Fruit fly (Drosophila melanogaster) whole organism, embryonic: ENCODE results near the gene Dif.
A peak's percentile ranks its signal among the peaks of the same experiment; 100 is the strongest.

Experiments
- Aef1 ChIP-seq: fragments of 200-800 bp; sonication (Bioruptor generic); IDR thresholded peaks from 3 replicates; pipeline ENCODE4 v1.3.6; 2022; ENCODE audit warnings: missing biosample characterization, missing genetic modification characterization
- Atf-2 ChIP-seq: fragments of 200-800 bp; sonication (Bioruptor generic); optimal IDR thresholded peaks from 2 replicates; lab custom pipeline; 2016; ENCODE audit warnings: missing biosample characterization, missing genetic modification characterization
- CG11398 ChIP-seq: fragments of 200-800 bp; sonication (Bioruptor generic); optimal IDR thresholded peaks from 2 replicates; lab custom pipeline; 2016; ENCODE audit warnings: missing biosample characterization, missing genetic modification characterization
- CG12104 ChIP-seq: fragments of 200-800 bp; sonication (Bioruptor generic); optimal IDR thresholded peaks from 3 replicates; lab custom pipeline; 2016; ENCODE audit warnings: missing biosample characterization, missing genetic modification characterization
- CG13894 ChIP-seq: fragments of 200-800 bp; sonication (Bioruptor generic); optimal IDR thresholded peaks from 3 replicates; lab custom pipeline; 2018; ENCODE audit warnings: missing biosample characterization, mild to moderate bottlenecking, missing genetic modification characterization, moderate library complexity
- CG14014 ChIP-seq: fragments of 200-800 bp; sonication (Bioruptor generic); IDR thresholded peaks from 2 replicates; pipeline ENCODE4 v1.3.6; 2022; ENCODE audit warnings: missing biosample characterization, missing genetic modification characterization
- CG14667 ChIP-seq: fragments of 200-800 bp; sonication (Bioruptor generic); IDR thresholded peaks from 2 replicates; pipeline ENCODE4 v1.3.6; 2022; ENCODE audit warnings: missing biosample characterization, missing genetic modification characterization
- CG14710 ChIP-seq: fragments of 200-800 bp; sonication (Bioruptor generic); optimal IDR thresholded peaks from 3 replicates; lab custom pipeline; 2019; ENCODE audit warnings: missing biosample characterization, mild to moderate bottlenecking, missing genetic modification characterization, moderate library complexity
- CG14965 ChIP-seq: fragments of 200-800 bp; sonication (Bioruptor generic); optimal IDR thresholded peaks from 2 replicates; lab custom pipeline; 2016; ENCODE audit warnings: missing biosample characterization, missing genetic modification characterization, borderline replicate concordance
- CG1602 ChIP-seq: fragments of 200-800 bp; sonication (Bioruptor generic); optimal IDR thresholded peaks from 3 replicates; lab custom pipeline; 2016; ENCODE audit warnings: missing biosample characterization, missing genetic modification characterization
- CG16813 ChIP-seq: fragments of 200-800 bp; sonication (Bioruptor generic); IDR thresholded peaks from 3 replicates; pipeline ENCODE4 v1.3.6; 2022; ENCODE audit warnings: missing biosample characterization, missing genetic modification characterization; ENCODE audit not compliant: partially characterized antibody
- CG17612 ChIP-seq: fragments of 200-800 bp; sonication (Bioruptor generic); IDR thresholded peaks from 2 replicates; pipeline ENCODE4 v1.3.6; 2022; ENCODE audit warnings: missing biosample characterization, missing genetic modification characterization
- CG1792 ChIP-seq: fragments of 200-800 bp; sonication (Bioruptor generic); optimal IDR thresholded peaks from 2 replicates; lab custom pipeline; 2016; ENCODE audit warnings: missing biosample characterization, missing genetic modification characterization
- CG18599 ChIP-seq: fragments of 200-800 bp; sonication (Bioruptor generic); optimal IDR thresholded peaks from 3 replicates; lab custom pipeline; 2017; ENCODE audit warnings: missing biosample characterization, missing genetic modification characterization, mild to moderate bottlenecking, moderate library complexity, missing genetic modification reagents
- CG7556 ChIP-seq: fragments of 200-800 bp; sonication (Bioruptor generic); optimal IDR thresholded peaks from 2 replicates; lab custom pipeline; 2017; ENCODE audit warnings: missing biosample characterization, mild to moderate bottlenecking, missing genetic modification characterization
- CG8290 ChIP-seq, 3 experiments: fragments of 200-800 bp; sonication (Bioruptor generic); optimal IDR thresholded peaks; 2 replicates each; lab custom pipeline; 2016 to 2019; ENCODE audit warnings: missing biosample characterization in 3 of 3, missing genetic modification characterization in 3 of 3, mild to moderate bottlenecking in 2 of 3, moderate library complexity in 1 of 3
- Camta ChIP-seq: fragments of 200-800 bp; sonication (Bioruptor generic); optimal IDR thresholded peaks from 2 replicates; lab custom pipeline; 2016; ENCODE audit warnings: missing biosample characterization, missing genetic modification characterization
- D19A ChIP-seq: fragments of 200-800 bp; optimal IDR thresholded peaks from 3 replicates; lab custom pipeline; 2019; ENCODE audit warnings: missing biosample characterization, mild to moderate bottlenecking, missing genetic modification characterization, moderate library complexity
- H15 ChIP-seq: fragments of 200-800 bp; sonication (Bioruptor generic); IDR thresholded peaks from 3 replicates; pipeline ENCODE4 v1.3.6; 2022; ENCODE audit warnings: missing biosample characterization, missing genetic modification characterization
- Hr78 ChIP-seq, 2 experiments: fragments of 200-800 bp in 1 of 2; fragments of >200 bp in 1 of 2; sonication (Bioruptor generic) in 1 of 2; optimal IDR thresholded peaks; 2 replicates each; lab custom pipeline; 2017 to 2019; ENCODE audit warnings: missing biosample characterization in 2 of 2, missing genetic modification characterization in 2 of 2, mild to moderate bottlenecking in 1 of 2, moderate library complexity in 1 of 2
- Hsf ChIP-seq: fragments of 200-800 bp; sonication (Bioruptor generic); optimal IDR thresholded peaks from 3 replicates; lab custom pipeline; 2016; ENCODE audit warnings: missing biosample characterization, missing genetic modification characterization
- Kr ChIP-seq: fragments of 200-800 bp; sonication (Bioruptor generic); optimal IDR thresholded peaks from 2 replicates; lab custom pipeline; 2017; ENCODE audit warnings: missing biosample characterization, mild to moderate bottlenecking, missing genetic modification characterization
- Mad ChIP-seq: fragments of 200-800 bp; sonication (Bioruptor generic); optimal IDR thresholded peaks from 2 replicates; lab custom pipeline; 2016; ENCODE audit warnings: missing biosample characterization, missing genetic modification characterization
- Max ChIP-seq: fragments of 200-800 bp; sonication (Bioruptor generic); optimal IDR thresholded peaks from 2 replicates; lab custom pipeline; 2016; ENCODE audit warnings: missing biosample characterization, mild to moderate bottlenecking, missing genetic modification characterization
- Neu2 ChIP-seq: fragments of 200-800 bp; sonication (Bioruptor generic); optimal IDR thresholded peaks from 3 replicates; lab custom pipeline; 2016; ENCODE audit warnings: missing biosample characterization, missing genetic modification characterization, borderline replicate concordance
- Scr ChIP-seq: fragments of 200-800 bp; sonication (Bioruptor generic); IDR thresholded peaks from 2 replicates; pipeline ENCODE4 v1.3.6; 2022; ENCODE audit warnings: missing biosample characterization, missing genetic modification characterization; ENCODE audit not compliant: partially characterized antibody
- Sox102F ChIP-seq: fragments of 200-800 bp; sonication (Bioruptor generic); optimal IDR thresholded peaks from 2 replicates; lab custom pipeline; 2018; ENCODE audit warnings: missing biosample characterization, mild to moderate bottlenecking, missing genetic modification characterization, moderate library complexity
- Spps ChIP-seq: fragments of 200-800 bp; sonication (Bioruptor generic); optimal IDR thresholded peaks from 2 replicates; lab custom pipeline; 2018; ENCODE audit warnings: missing biosample characterization, mild to moderate bottlenecking, missing genetic modification characterization
- Trl ChIP-seq, 3 experiments: fragments of >200 bp in 2 of 3; fragments of 200-800 bp in 1 of 3; sonication (Bioruptor generic) in 1 of 3; optimal IDR thresholded peaks; 2 replicates in 1 of 3; 3 replicates in 2 of 3; lab custom pipeline; 2016 to 2017; ENCODE audit warnings: missing biosample characterization in 1 of 3, missing genetic modification characterization in 1 of 3
- Xbp1 ChIP-seq: fragments of 200-800 bp; sonication (Bioruptor generic); optimal IDR thresholded peaks from 3 replicates; lab custom pipeline; 2016; ENCODE audit warnings: missing biosample characterization, mild to moderate bottlenecking, missing genetic modification characterization
- ac ChIP-seq: fragments of 200-800 bp; sonication (Bioruptor generic); optimal IDR thresholded peaks from 3 replicates; lab custom pipeline; 2017; ENCODE audit warnings: missing biosample characterization, mild to moderate bottlenecking, missing genetic modification characterization
- cas ChIP-seq: fragments of 200-800 bp; sonication (Bioruptor generic); IDR thresholded peaks from 2 replicates; pipeline ENCODE4 v1.3.6; 2022; ENCODE audit warnings: missing biosample characterization, missing genetic modification characterization
- corto ChIP-seq: fragments of 200-800 bp; sonication (Bioruptor generic); optimal IDR thresholded peaks from 2 replicates; lab custom pipeline; 2016; ENCODE audit warnings: missing biosample characterization, mild to moderate bottlenecking, missing genetic modification characterization, moderate library complexity
- crc ChIP-seq: fragments of 200-800 bp; sonication (Bioruptor generic); optimal IDR thresholded peaks from 2 replicates; lab custom pipeline; 2016; ENCODE audit warnings: missing biosample characterization, missing genetic modification characterization
- croc ChIP-seq: fragments of 200-800 bp; sonication (Bioruptor generic); conservative IDR thresholded peaks from 3 replicates; pipeline ENCODE4 v1.3.6; 2022; ENCODE audit warnings: missing biosample characterization, missing genetic modification characterization
- grn ChIP-seq: fragments of 200-800 bp; sonication (Bioruptor generic); optimal IDR thresholded peaks from 3 replicates; lab custom pipeline; 2017; ENCODE audit warnings: missing biosample characterization, missing genetic modification characterization
- hkb ChIP-seq, 2 experiments: fragments of 200-800 bp in 1 of 2; fragments of >200 bp in 1 of 2; sonication (Bioruptor generic) in 1 of 2; IDR thresholded peaks in 1 of 2; optimal IDR thresholded peaks in 1 of 2; 2 replicates each; pipeline versions ENCODE4 v1.3.6 to Lab custom; 2017 to 2022; ENCODE audit warnings: missing biosample characterization in 1 of 2, missing genetic modification characterization in 1 of 2
- hth ChIP-seq: fragments of >200 bp; optimal IDR thresholded peaks from 2 replicates; lab custom pipeline; 2017; ENCODE audit warnings: inconsistent platforms
- ind ChIP-seq: fragments of 200-800 bp; sonication (Bioruptor generic); optimal IDR thresholded peaks from 3 replicates; lab custom pipeline; 2016; ENCODE audit warnings: missing biosample characterization, missing genetic modification characterization
- nom ChIP-seq: fragments of 200-800 bp; sonication (Bioruptor generic); optimal IDR thresholded peaks from 2 replicates; lab custom pipeline; 2017; ENCODE audit warnings: missing biosample characterization, missing genetic modification characterization, mild to moderate bottlenecking, moderate library complexity, missing genetic modification reagents
- pb ChIP-seq: fragments of 200-800 bp; sonication (Bioruptor generic); optimal IDR thresholded peaks from 3 replicates; lab custom pipeline; 2016; ENCODE audit warnings: missing biosample characterization, missing genetic modification characterization
- pros ChIP-seq: fragments of 200-800 bp; sonication (Bioruptor generic); optimal IDR thresholded peaks from 3 replicates; lab custom pipeline; 2019; ENCODE audit warnings: missing biosample characterization, mild to moderate bottlenecking, missing genetic modification characterization, moderate library complexity
- row ChIP-seq: fragments of 200-800 bp; sonication (Bioruptor generic); IDR thresholded peaks from 3 replicates; pipeline ENCODE4 v1.3.6; 2022; ENCODE audit warnings: missing biosample characterization, missing genetic modification characterization
- sc ChIP-seq, 3 experiments: fragments of >200 bp in 2 of 3; fragments of 200-800 bp in 1 of 3; sonication (Bioruptor generic) in 1 of 3; optimal IDR thresholded peaks; 2 replicates in 2 of 3; 3 replicates in 1 of 3; lab custom pipeline; 2017; ENCODE audit warnings: mild to moderate bottlenecking in 1 of 3, missing biosample characterization in 1 of 3, missing genetic modification characterization in 1 of 3, missing genetic modification reagents in 1 of 3
- sd ChIP-seq: fragments of 200-800 bp; sonication (Bioruptor generic); optimal IDR thresholded peaks from 3 replicates; lab custom pipeline; 2018; ENCODE audit warnings: missing biosample characterization, mild to moderate bottlenecking, missing genetic modification characterization, moderate library complexity
- stc ChIP-seq: fragments of 200-800 bp; sonication (Bioruptor generic); IDR thresholded peaks from 2 replicates; pipeline ENCODE4 v1.3.6; 2022; ENCODE audit warnings: missing biosample characterization, missing genetic modification characterization
- tio ChIP-seq: fragments of 200-800 bp; sonication (Bioruptor generic); optimal IDR thresholded peaks from 2 replicates; lab custom pipeline; 2017; ENCODE audit warnings: missing biosample characterization, missing genetic modification characterization, inconsistent platforms
- vnd ChIP-seq: fragments of 200-800 bp; sonication (Bioruptor generic); IDR thresholded peaks from 3 replicates; pipeline ENCODE4 v1.3.6; 2022; ENCODE audit warnings: missing biosample characterization, missing genetic modification characterization; ENCODE audit not compliant: partially characterized antibody

The Dif gene

DNA sequence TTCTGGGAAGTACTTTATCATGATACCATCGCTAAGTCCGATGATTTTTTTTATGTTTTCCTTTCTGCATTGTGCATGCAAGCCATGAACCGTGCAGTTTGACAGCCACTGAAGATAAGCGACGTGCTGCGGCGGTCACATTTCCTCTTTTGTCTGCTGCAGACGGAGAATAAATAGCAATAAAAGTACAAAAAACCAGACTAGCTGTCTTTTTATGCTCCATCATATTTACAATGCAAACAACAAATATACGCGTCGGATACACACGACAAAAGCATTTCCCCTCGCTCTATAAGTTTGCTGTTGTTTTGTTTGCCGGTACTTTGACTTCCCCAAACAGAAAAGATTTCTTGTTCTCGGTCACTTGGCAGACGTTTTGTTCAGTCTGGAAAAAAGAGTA, 53.1 kb downstream of the Dif start (continued):
- peak; percentile 42; the same call in 1 of the 2 replicates for TF ChIP-seq CG14014 (GFP tag; lab: Robert Waterston, UW)
- no peak for TF ChIP-seq CG16813
- peak; percentile 47 for TF ChIP-seq tio (GFP tag; lab: Kevin White, UChicago)
- no peak for TF ChIP-seq Scr (GFP tag; lab: Robert Waterston, UW)
- peak; percentile 76 for TF ChIP-seq CG14965
- peak; percentile 74 for TF ChIP-seq nom (GFP tag; lab: Kevin White, UChicago)
- TF ChIP-seq Hsf (GFP tag; lab: Kevin White, UChicago) = peak; percentile 39
- no peak for TF ChIP-seq ind (GFP tag; lab: Kevin White, UChicago)
- TF ChIP-seq hkb (optimal IDR thresholded peaks at IDR 0.05; lab: Kevin White, UChicago) = no peak
- TF ChIP-seq hkb (GFP tag; IDR thresholded peaks at IDR 0.05; lab: Robert Waterston, UW) = peak; percentile 75
- TF ChIP-seq crc (GFP tag; lab: Kevin White, UChicago) = peak; percentile 42
- no peak for TF ChIP-seq cas (GFP tag; lab: Robert Waterston, UW)
- TF ChIP-seq CG7556 = peak; percentile 51
- TF ChIP-seq Trl (optimal IDR thresholded peaks at IDR 0.05; lab: Kevin White, UChicago) = no peak
- TF ChIP-seq Trl (GFP tag; optimal IDR thresholded peaks at IDR 0.05; lab: Kevin White, UChicago) = peak; percentile 82
- TF ChIP-seq row (GFP tag; lab: Robert Waterston, UW) = no peak
- no peak for TF ChIP-seq CG14667
- peak; percentile 79 for TF ChIP-seq CG14710 (tag; lab: Kevin White, UChicago)
- peak in 1 of 2 experiments; percentile 30 for TF ChIP-seq Hr78 (GFP tag; optimal IDR thresholded peaks at IDR 0.05; lab: Kevin White, UChicago)
- peak; percentile 39 for TF ChIP-seq pb (GFP tag; lab: Kevin White, UChicago)
- TF ChIP-seq sc (optimal IDR thresholded peaks at IDR 0.05; lab: Kevin White, UChicago) = no peak
- peak; percentile 80 for TF ChIP-seq sc (GFP tag; optimal IDR thresholded peaks at IDR 0.05; lab: Kevin White, UChicago)
- TF ChIP-seq ac (GFP tag; lab: Kevin White, UChicago) = peak; percentile 85
- peak; percentile 93 for TF ChIP-seq Kr (GFP tag; lab: Kevin White, UChicago)
- peak; percentile 84 for TF ChIP-seq CG12104 (GFP tag; lab: Kevin White, UChicago)
- peak; percentile 60 for TF ChIP-seq Max (GFP tag; lab: Kevin White, UChicago)
- peak; percentile 63 for TF ChIP-seq stc
- TF ChIP-seq hth (lab: Kevin White, UChicago) = no peak
- peak; percentile 49 for TF ChIP-seq Atf-2
- no peak for TF ChIP-seq pros (GFP tag; lab: Kevin White, UChicago)
- peak; percentile 45 for TF ChIP-seq Xbp1 (GFP tag; lab: Kevin White, UChicago)
- TF ChIP-seq croc (GFP tag; lab: Robert Waterston, UW) = no peak; the same call in 2 of the 3 replicates
- peak; percentile 71 for TF ChIP-seq CG1602 (GFP tag; lab: Kevin White, UChicago)
- TF ChIP-seq Mad (GFP tag; lab: Kevin White, UChicago) = peak; percentile 32
- peak; percentile 81 for TF ChIP-seq CG11398 (GFP tag; lab: Kevin White, UChicago)
- TF ChIP-seq Neu2 (GFP tag; lab: Kevin White, UChicago) = no peak
- TF ChIP-seq CG8290 (GFP tag; optimal IDR thresholded peaks at IDR 0.05; lab: Kevin White, UChicago) = peak; percentile 91
- TF ChIP-seq CG8290 (tag; optimal IDR thresholded peaks at IDR 0.05; lab: Kevin White, UChicago) = peak; percentile 62 to 76
- TF ChIP-seq Camta (GFP tag; lab: Kevin White, UChicago) = peak; percentile 81
- peak; percentile 70 for TF ChIP-seq grn
- TF ChIP-seq Spps (tag; lab: Kevin White, UChicago) = peak; percentile 67
- no peak for TF ChIP-seq corto
- TF ChIP-seq CG13894 (tag; lab: Kevin White, UChicago) = no peak
- peak; percentile 73 for TF ChIP-seq Sox102F (GFP tag; lab: Kevin White, UChicago)
- no peak for TF ChIP-seq Aef1 (GFP tag; lab: Robert Waterston, UW)
- TF ChIP-seq vnd (GFP tag; lab: Robert Waterston, UW) = no peak
- TF ChIP-seq H15 (GFP tag; lab: Robert Waterston, UW) = 0 out of 3 replicates have a peak, but pooled peaks have one; percentile 54
- TF ChIP-seq sd (tag; lab: Kevin White, UChicago) = peak; percentile 20
- no peak for TF ChIP-seq CG17612 (GFP tag; lab: Robert Waterston, UW)
- TF ChIP-seq CG1792 (GFP tag; lab: Kevin White, UChicago) = peak; percentile 71
- peak; percentile 64 for TF ChIP-seq D19A
- TF ChIP-seq CG18599 (GFP tag; lab: Kevin White, UChicago) = peak; percentile 61
